Worm (Caenorhabditis elegans): ENCODE results near the gene nhr-98.

DNA sequence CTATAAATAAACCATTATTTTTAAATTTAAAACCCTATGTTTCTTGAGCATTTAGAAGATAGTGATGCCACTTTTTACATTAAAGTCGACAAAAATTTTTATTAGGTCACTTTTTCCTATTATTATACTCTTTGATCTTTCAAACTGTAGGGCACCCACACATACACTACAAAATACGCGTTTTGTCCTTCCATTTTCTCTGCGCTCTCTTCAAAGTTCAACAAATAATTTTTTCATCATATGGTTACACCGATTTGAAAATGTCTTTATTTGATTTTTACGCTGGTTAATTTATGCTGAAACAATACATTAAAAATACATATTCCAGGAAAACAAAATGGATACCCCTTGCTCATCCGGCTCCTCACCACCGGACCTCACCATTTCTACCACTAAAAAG lies 8.6 kb downstream of the nhr-98 start, which contains the start of gene nhr-202:
- TF ChIP-seq ZK546.5 (tag; optimal IDR thresholded peaks at IDR 0.05), result no peak
- no peak for TF ChIP-seq unc-62 (GFP tag; optimal IDR thresholded peaks at IDR 0.05)
- no peak for TF ChIP-seq unc-55 (GFP tag; optimal IDR thresholded peaks at IDR 0.05)
- TF ChIP-seq lin-39 (tag; optimal IDR thresholded peaks at IDR 0.05), result no peak
- TF ChIP-seq lin-11 (tag; optimal IDR thresholded peaks at IDR 0.05), result no peak
- TF ChIP-seq nhr-77 (tag; optimal IDR thresholded peaks at IDR 0.05), result no peak
- TF ChIP-seq nhr-237 (tag; optimal IDR thresholded peaks at IDR 0.05), result no peak
